Worm (Caenorhabditis elegans) whole organism, young adult: ENCODE results near the gene dmd-8.

Source experiments
- F52B5.7 ChIP-seq: sonication (generic microtip); optimal IDR thresholded peaks from 2 replicates; lab custom pipeline; 2016; ENCODE audit warnings: mild to moderate bottlenecking, missing genetic modification characterization, missing compliant biosample characterization
- Y79H2A.3 ChIP-seq: fragments of 200-800 bp; sonication (Bioruptor generic); conservative IDR thresholded peaks from 2 replicates; pipeline ENCODE4 v1.3.6; 2022; ENCODE audit warnings: missing genetic modification reagents, missing genetic modification characterization, missing compliant biosample characterization
- akir-1 ChIP-seq: fragments of 200-800 bp; sonication (Bioruptor generic); optimal IDR thresholded peaks from 2 replicates; lab custom pipeline; 2018; ENCODE audit warnings: mild to moderate bottlenecking, missing genetic modification characterization, moderate library complexity, missing compliant biosample characterization
- dpl-1 ChIP-seq: fragments of 150-350 bp; optimal IDR thresholded peaks from 2 replicates; lab custom pipeline; 2014; ENCODE audit warnings: missing biosample characterization, missing genetic modification reagents, missing genetic modification characterization
- hmg-1.2 ChIP-seq: fragments of 200-800 bp; sonication (Bioruptor generic); IDR thresholded peaks from 2 replicates; pipeline ENCODE4 v1.3.6; 2022; ENCODE audit warnings: missing genetic modification reagents, missing genetic modification characterization, missing compliant biosample characterization
- snpc-4 ChIP-seq, 5 experiments: fragments of 150-350 bp in 1 of 5; sonication (generic microtip) in 4 of 5; optimal IDR thresholded peaks; 2 replicates each; lab custom pipeline; 2014 to 2018; ENCODE audit warnings: missing genetic modification characterization in 5 of 5, missing biosample characterization in 3 of 5, antibody characterized with exemption in 2 of 5, mild to moderate bottlenecking in 2 of 5, missing compliant biosample characterization in 2 of 5, missing genotype in 2 of 5, moderate library complexity in 2 of 5, missing genetic modification reagents in 1 of 5

ce11 chrV:376790-377189 is 40.5 kb upstream of the dmd-8 start:
- no peak for TF ChIP-seq F52B5.7 (tag; lab: Kevin White, UChicago)
- no peak for TF ChIP-seq hmg-1.2 (GFP tag; lab: Robert Waterston, UW)
- no peak for TF ChIP-seq akir-1 (GFP tag; lab: Kevin White, UChicago)
- TF ChIP-seq dpl-1, result no peak
- no peak for TF ChIP-seq snpc-4 (GFP tag; optimal IDR thresholded peaks at IDR 0.05; lab: Kevin White, UChicago)
- TF ChIP-seq snpc-4 (tag; optimal IDR thresholded peaks at IDR 0.05; lab: Kevin White, UChicago), result no peak
- TF ChIP-seq Y79H2A.3, result no peak
